Worm (Caenorhabditis elegans) whole organism, late embryonic: Measurements from ENCODE around the gene F44E5.5.

Experiments
- C38D4.7 ChIP-seq: fragments of 200-800 bp; sonication (Bioruptor generic); optimal IDR thresholded peaks from 2 replicates; lab custom pipeline; 2018; ENCODE audit warnings: mild to moderate bottlenecking, missing genetic modification characterization, moderate library complexity, missing compliant biosample characterization
- Y22D7AL.16 ChIP-seq: sonication (generic microtip); optimal IDR thresholded peaks from 2 replicates; lab custom pipeline; 2016; ENCODE audit warnings: missing genetic modification characterization, missing compliant biosample characterization
- ama-1 ChIP-seq: fragments of 150-350 bp; optimal IDR thresholded peaks from 2 replicates; lab custom pipeline; 2014
- ceh-18 ChIP-seq: sonication (generic microtip); optimal IDR thresholded peaks from 2 replicates; lab custom pipeline; 2016; ENCODE audit warnings: missing genetic modification characterization, missing compliant biosample characterization
- dmd-4 ChIP-seq: sonication (generic microtip); optimal IDR thresholded peaks from 2 replicates; lab custom pipeline; 2016; ENCODE audit warnings: borderline replicate concordance, missing genetic modification characterization, missing compliant biosample characterization
- fkh-10 ChIP-seq: fragments of 150-350 bp; optimal IDR thresholded peaks from 2 replicates; lab custom pipeline; 2014; ENCODE audit warnings: missing biosample characterization, missing genetic modification reagents, missing genetic modification characterization
- hlh-6 ChIP-seq: sonication (generic microtip); optimal IDR thresholded peaks from 2 replicates; lab custom pipeline; 2016; ENCODE audit warnings: missing genotype, missing genetic modification characterization, missing compliant biosample characterization
- nhr-11 ChIP-seq: fragments of 150-350 bp; optimal IDR thresholded peaks from 2 replicates; lab custom pipeline; 2014; ENCODE audit warnings: missing biosample characterization, missing genetic modification characterization
- ref-2 ChIP-seq: sonication (generic microtip); optimal IDR thresholded peaks from 2 replicates; lab custom pipeline; 2016; ENCODE audit warnings: missing genetic modification characterization, missing compliant biosample characterization
- sox-4 ChIP-seq: sonication (generic microtip); optimal IDR thresholded peaks from 2 replicates; lab custom pipeline; 2017; ENCODE audit warnings: mild to moderate bottlenecking, missing genetic modification characterization, inconsistent platforms, missing compliant biosample characterization
- unc-55 ChIP-seq: sonication (generic microtip); optimal IDR thresholded peaks from 2 replicates; lab custom pipeline; 2017; ENCODE audit warnings: missing biosample characterization, missing genetic modification reagents, missing genetic modification characterization

ce11 chrII:11726470-11727106 lies 32.9 kb upstream of the F44E5.5 start, which contains the start of gene F13D12.5:
- TF ChIP-seq unc-55 (GFP tag; lab: Kevin White, UChicago) (no peak), Y22D7AL.16 (tag; lab: Kevin White, UChicago) (no peak), ama-1 (no peak), dmd-4 (tag; lab: Kevin White, UChicago) (no peak), ref-2 (tag; lab: Kevin White, UChicago) (no peak), fkh-10 (GFP tag; lab: Kevin White, UChicago) (no peak), sox-4 (tag; lab: Kevin White, UChicago) (no peak), nhr-11 (tag; lab: Kevin White, UChicago) (no peak), ceh-18 (tag; lab: Kevin White, UChicago) (no peak), C38D4.7 (GFP tag; lab: Kevin White, UChicago) (no peak), hlh-6 (tag; lab: Kevin White, UChicago) (no peak)
